Worm (Caenorhabditis elegans): Measurements from ENCODE around the gene bath-9.

- TF ChIP-seq Y22D7AL.16 (tag; optimal IDR thresholded peaks at IDR 0.05) (no peak), hlh-30 (tag; optimal IDR thresholded peaks at IDR 0.05; ENCODE audit: insufficient read depth) (peak; percentile 28), nfya-1 (tag; optimal IDR thresholded peaks at IDR 0.05) (peak; percentile 8), fkh-10 (GFP tag; optimal IDR thresholded peaks at IDR 0.05) (no peak), ceh-30 (tag; optimal IDR thresholded peaks at IDR 0.05) (no peak), hlh-13 (GFP tag; optimal IDR thresholded peaks at IDR 0.05) (no peak), madf-2 (tag; optimal IDR thresholded peaks at IDR 0.05) (no peak), unc-3 (GFP tag; conservative IDR thresholded peaks at IDR 0.05) (no peak), unc-3 (tag; optimal IDR thresholded peaks at IDR 0.05) (peak; percentile 11), tbx-7 (tag; optimal IDR thresholded peaks at IDR 0.05) (no peak), ama-1 (optimal IDR thresholded peaks at IDR 0.05) (no peak), K09A11.1 (tag; optimal IDR thresholded peaks at IDR 0.05; ENCODE audit: insufficient read depth) (no peak), elt-2 (tag; optimal IDR thresholded peaks at IDR 0.05) (no peak), nhr-11 (tag; optimal IDR thresholded peaks at IDR 0.05) (no peak), hlh-8 (tag; optimal IDR thresholded peaks at IDR 0.05) (no peak)
Observed at ce11 chrII:3428158-3428704, 51.3 kb downstream of the bath-9 start.

Data from whole organism, late embryonic.